Worm (Caenorhabditis elegans) whole organism, L3 larva: ENCODE measurements around the gene gakh-1.

Experiments used
- aly-2 ChIP-seq: fragments of 150-350 bp; optimal IDR thresholded peaks from 2 replicates; lab custom pipeline; 2014; ENCODE audit warnings: missing biosample characterization, missing genetic modification characterization
- ceh-28 ChIP-seq: fragments of 150-350 bp; optimal IDR thresholded peaks from 2 replicates; lab custom pipeline; 2014; ENCODE audit warnings: missing biosample characterization, missing genetic modification reagents, missing genetic modification characterization
- daf-12 ChIP-seq: fragments of 150-350 bp; optimal IDR thresholded peaks from 2 replicates; lab custom pipeline; 2014; ENCODE audit warnings: missing biosample characterization, missing genetic modification reagents, missing genetic modification characterization
- egl-27 ChIP-seq: sonication (generic microtip); optimal IDR thresholded peaks from 4 replicates; lab custom pipeline; 2017; ENCODE audit warnings: missing biosample characterization, missing genetic modification reagents, missing genetic modification characterization
- elt-2 ChIP-seq: sonication (generic microtip); optimal IDR thresholded peaks from 2 replicates; lab custom pipeline; 2016; ENCODE audit warnings: missing genetic modification reagents, mild to moderate bottlenecking, missing genetic modification characterization, missing compliant biosample characterization
- elt-3 ChIP-seq, 3 experiments: fragments of 150-350 bp in 1 of 3; sonication (generic microtip) in 2 of 3; optimal IDR thresholded peaks; 2 replicates in 2 of 3; 4 replicates in 1 of 3; lab custom pipeline; 2014 to 2017; ENCODE audit warnings: missing biosample characterization in 3 of 3, missing genetic modification characterization in 3 of 3
- fkh-10 ChIP-seq: sonication (generic microtip); optimal IDR thresholded peaks from 2 replicates; lab custom pipeline; 2017; ENCODE audit warnings: missing biosample characterization, missing genetic modification reagents, missing genetic modification characterization
- jun-1 ChIP-seq: fragments of 150-350 bp; optimal IDR thresholded peaks from 2 replicates; lab custom pipeline; 2014; ENCODE audit warnings: missing biosample characterization, missing genetic modification reagents, missing genetic modification characterization
- lin-15B ChIP-seq: fragments of 150-350 bp; optimal IDR thresholded peaks from 2 replicates; lab custom pipeline; 2014; ENCODE audit warnings: missing biosample characterization, missing genetic modification characterization
- nfya-1 ChIP-seq: sonication (generic microtip); optimal IDR thresholded peaks from 2 replicates; lab custom pipeline; 2017; ENCODE audit warnings: missing genetic modification characterization, mild to moderate bottlenecking, missing compliant biosample characterization, antibody characterized with exemption, moderate library complexity; ENCODE audit not compliant: insufficient read depth
- nhr-23 ChIP-seq: fragments of 150-350 bp; optimal IDR thresholded peaks from 2 replicates; lab custom pipeline; 2014; ENCODE audit warnings: missing biosample characterization, missing genetic modification reagents, missing genetic modification characterization
- nhr-25 ChIP-seq: sonication (generic microtip); optimal IDR thresholded peaks from 2 replicates; lab custom pipeline; 2017; ENCODE audit warnings: missing biosample characterization, missing genetic modification characterization
- pha-4 ChIP-seq: fragments of 150-350 bp; optimal IDR thresholded peaks from 2 replicates; lab custom pipeline; 2014; ENCODE audit warnings: missing biosample characterization, missing genetic modification reagents, missing genetic modification characterization
- pqm-1 ChIP-seq: fragments of 150-350 bp; optimal IDR thresholded peaks from 2 replicates; lab custom pipeline; 2017; ENCODE audit warnings: missing biosample characterization, missing genetic modification characterization, inconsistent platforms
- tbx-2 ChIP-seq: sonication (generic microtip); optimal IDR thresholded peaks from 2 replicates; lab custom pipeline; 2016; ENCODE audit warnings: mild to moderate bottlenecking, missing genetic modification characterization, missing compliant biosample characterization

The gakh-1 gene

DNA sequence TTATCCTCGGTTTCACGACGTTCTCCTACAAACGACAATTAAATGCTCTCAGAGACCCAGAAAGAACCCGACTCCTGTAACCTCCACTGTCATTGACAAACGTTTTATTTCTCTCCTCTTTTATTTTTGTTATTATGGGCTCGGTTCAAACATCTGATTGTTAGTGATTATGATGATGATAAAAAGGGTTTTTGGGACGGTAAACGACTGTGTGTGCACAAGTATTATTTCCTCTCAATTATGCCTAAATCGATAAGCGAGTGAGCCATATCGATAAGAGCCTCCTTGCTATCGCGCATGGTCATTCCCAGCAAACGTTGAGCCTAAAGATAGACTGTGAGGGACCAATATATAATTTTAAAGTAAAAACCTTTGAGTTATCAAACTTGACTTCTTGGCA is 49.5 kb downstream of the gakh-1 start:
- TF ChIP-seq pqm-1 (tag; lab: Kevin White, UChicago) (peak; percentile 63), aly-2 (tag; lab: Kevin White, UChicago) (no peak), egl-27 (tag; lab: Kevin White, UChicago) (no peak), fkh-10 (GFP tag; lab: Kevin White, UChicago) (no peak), elt-2 (peak; percentile 50), jun-1 (tag; lab: Kevin White, UChicago) (peak; percentile 14), lin-15B (tag; lab: Kevin White, UChicago) (no peak), tbx-2 (no peak)

DNA sequence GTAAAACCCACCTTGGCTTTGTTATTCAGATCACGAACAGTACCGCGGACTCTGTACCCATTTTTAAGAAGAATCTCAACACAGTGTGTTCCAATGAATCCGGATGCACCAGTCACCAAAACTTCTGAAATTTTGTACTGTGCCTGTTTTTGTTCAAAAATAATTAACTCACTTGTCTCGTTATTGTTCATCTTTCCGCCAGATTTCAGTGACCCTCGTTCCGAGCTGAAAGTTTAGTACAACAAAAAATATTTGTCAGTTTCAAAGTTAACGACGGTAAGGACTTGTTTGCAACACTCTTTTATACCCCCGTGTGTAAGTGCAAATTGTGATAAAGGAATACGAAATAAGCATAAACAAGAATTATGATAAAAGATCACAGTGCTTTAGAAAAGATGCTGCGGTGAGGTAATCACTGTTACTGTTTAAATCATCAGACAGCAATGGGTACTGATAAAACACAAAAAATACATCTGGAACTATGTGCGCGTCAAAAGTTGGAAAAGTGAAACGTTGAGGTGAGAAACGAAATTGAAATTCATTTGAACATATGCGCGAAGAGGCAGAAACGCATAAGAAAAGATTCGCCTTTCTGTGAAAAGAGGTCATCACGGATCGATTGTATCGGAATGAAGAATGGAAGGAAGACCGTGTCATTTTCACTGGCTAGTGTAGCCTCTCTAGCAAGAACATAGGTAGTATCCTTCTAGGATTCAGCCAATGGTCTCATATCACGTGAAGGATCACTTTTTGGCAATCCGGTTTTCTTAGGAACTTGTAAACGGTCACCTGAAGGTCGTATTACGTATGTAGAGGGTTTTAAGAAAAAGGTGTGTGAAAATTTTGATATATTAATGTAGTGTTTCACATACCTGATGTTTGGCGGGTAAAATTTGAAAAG is 52.5 kb downstream of the gakh-1 start, which contains the start of gene F13D11.4:
Gene F13D11.4, minus strand, starts transcription at position 225 of the 901 bp plus-strand sequence.
- TF ChIP-seq pqm-1 (tag; lab: Kevin White, UChicago): peak; percentile 81
- TF ChIP-seq pha-4 (tag; lab: Kevin White, UChicago): peak; percentile 17
- peak; percentile 79 for TF ChIP-seq nhr-25 (tag; lab: Kevin White, UChicago)
- peak; percentile 87 for TF ChIP-seq nhr-23 (tag; lab: Kevin White, UChicago)
- no peak for TF ChIP-seq elt-3 (tag; optimal IDR thresholded peaks at IDR 0.05; lab: Kevin White, UChicago)
- no peak for TF ChIP-seq nfya-1
- TF ChIP-seq ceh-28: peak; percentile 36
- TF ChIP-seq elt-2: peak; percentile 64
- TF ChIP-seq daf-12: no peak
